Fruit fly (Drosophila melanogaster): Measurements from ENCODE around the gene Helz.

Helz gene

DNA sequence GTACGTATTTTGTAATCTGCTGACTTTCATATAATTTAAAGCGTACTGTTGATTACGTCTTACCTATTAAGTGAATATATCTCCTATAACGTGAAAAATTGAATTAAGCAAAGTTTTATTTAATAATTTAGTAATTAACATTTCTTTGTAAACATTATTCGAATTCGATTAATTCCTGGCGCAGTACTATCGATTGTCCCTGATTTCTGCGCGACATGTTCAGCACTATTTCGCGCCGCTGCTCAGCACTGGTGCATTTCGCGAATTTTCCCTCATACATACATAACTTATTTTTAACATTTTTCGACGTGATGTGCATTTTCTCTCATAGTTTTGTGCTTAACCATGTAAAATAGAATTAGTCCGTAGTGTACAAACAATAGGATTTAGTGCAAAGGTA lies at the start of gene Helz:
TSS of gene Helz (plus strand) at position 260 of the 400 bp plus-strand sequence.
- no peak for TF ChIP-seq CG8478 (optimal IDR thresholded peaks at IDR 0.05)

dm6 chr3L:14743106-14743692 lies 46.5 kb upstream of the Helz start:
- TF ChIP-seq CG8478 (optimal IDR thresholded peaks at IDR 0.05) (no peak), CTCF (optimal IDR thresholded peaks at IDR 0.05) (no peak)

DNA sequence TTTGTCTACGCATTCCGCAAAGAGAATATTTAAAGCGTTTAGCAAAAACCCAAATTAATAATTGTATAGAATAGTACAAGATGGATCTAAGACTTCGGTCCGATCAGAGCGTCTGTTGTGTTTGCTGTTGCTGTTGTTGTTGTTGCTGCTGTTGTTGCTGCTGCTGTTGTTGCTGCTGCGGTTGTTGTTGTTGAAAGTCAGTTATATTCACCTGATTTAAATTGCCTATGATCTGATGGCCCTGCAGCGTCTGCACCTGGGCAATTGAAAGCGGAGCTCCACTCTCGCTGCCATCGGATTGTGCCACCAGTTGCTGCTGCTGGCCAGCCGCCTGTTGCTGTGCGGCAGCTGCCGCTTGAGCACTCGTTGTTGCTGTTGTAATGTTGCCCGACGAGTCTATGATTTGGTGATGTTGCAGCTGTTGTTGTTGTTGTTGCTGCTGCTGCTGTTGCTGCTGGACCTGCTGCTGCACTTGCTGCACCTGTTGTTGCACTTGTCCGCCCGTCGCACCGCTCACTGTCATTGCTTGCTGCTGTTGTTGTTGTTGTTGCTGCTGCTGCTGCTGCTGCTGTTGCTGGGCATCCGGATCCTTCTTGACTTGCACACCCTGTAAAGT lies 38.6 kb upstream of the Helz start:
- no peak for TF ChIP-seq CG8478 (optimal IDR thresholded peaks at IDR 0.05)

dm6 chr3L:14752816-14753215 lies 36.9 kb upstream of the Helz start:
- TF ChIP-seq CTCF (optimal IDR thresholded peaks at IDR 0.05), result no peak

DNA sequence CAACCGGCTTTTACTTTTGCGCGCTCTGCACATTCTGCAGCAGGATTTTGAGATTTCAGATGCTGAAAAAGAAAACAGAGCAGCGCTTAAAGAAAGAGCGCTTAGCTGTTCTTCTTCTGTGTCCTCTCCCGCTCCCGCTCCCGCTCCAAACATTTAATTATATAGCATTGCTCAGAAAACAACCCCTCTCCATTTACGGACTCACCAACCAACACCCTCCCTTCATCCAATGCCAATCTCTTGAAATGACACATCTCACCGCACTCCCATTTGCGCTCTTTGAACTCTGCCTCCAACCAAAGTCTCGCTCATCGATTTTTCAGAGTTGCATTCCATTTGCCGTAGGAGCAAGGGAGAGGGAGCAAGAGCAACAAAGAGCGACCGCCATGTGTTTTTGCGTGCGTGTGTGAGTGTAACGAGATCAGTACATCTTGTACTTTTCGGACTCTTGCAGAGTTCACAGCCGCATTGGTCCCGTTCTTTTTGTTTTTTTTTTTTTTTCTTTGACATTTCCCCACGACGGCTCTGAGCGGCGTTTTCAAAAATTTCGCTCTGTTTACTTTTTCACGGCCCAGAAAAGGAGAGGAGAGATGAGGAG lies 34.6 kb upstream of the Helz start:
- TF ChIP-seq CG8478 (optimal IDR thresholded peaks at IDR 0.05), result no peak
- no peak for TF ChIP-seq CTCF (optimal IDR thresholded peaks at IDR 0.05)

dm6 chr3L:14755951-14756723 lies 33.6 kb upstream of the Helz start:
- TF ChIP-seq CG8478 (optimal IDR thresholded peaks at IDR 0.05) (no peak), CTCF (optimal IDR thresholded peaks at IDR 0.05) (no peak)

DNA sequence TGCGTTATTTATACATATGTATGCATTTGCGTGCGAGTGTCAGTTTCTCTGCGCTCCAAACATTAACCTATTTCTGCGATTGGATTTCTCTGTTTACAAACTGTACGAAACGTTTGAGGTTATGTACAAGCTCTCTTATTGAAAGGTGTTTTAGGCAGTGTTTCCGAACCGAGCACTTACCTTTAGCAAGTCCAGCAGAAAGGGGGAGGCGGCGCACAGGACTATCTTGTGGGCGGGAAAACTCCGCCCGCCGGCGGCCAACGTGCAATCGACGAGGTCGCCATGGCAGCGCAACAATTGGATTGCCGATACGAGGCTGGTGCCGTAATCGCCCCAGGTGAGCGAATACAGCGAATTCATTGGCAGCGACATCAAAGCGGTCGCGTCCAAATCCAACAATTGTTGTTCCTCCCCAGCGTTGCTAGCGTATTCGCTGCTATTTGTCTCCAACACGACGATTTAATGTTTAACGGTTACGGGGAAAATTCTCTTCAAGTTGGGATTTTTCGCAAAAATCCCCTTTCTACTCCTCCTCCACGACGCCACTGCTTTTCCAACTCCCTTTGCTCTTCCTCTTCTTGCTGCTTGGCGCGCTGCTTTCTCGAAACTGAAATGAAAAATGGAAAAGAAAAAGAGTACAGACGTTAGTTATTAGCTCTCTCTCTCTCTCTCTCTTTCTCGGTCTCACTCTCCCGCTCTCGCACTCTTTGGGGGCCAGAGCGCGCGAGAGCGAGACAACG lies 32.8 kb upstream of the Helz start:
- no peak for TF ChIP-seq CG8478 (optimal IDR thresholded peaks at IDR 0.05)
- peak in 1 of 2 experiments; percentile 9 for TF ChIP-seq CTCF (optimal IDR thresholded peaks at IDR 0.05)

dm6 chr3L:14757464-14758384 lies 32.0 kb upstream of the Helz start, which contains the start of gene CG42507:
TSS of gene CG42507 (minus strand) at chr3L:14757962.
- TF ChIP-seq CTCF (optimal IDR thresholded peaks at IDR 0.05) (no peak), CG8478 (optimal IDR thresholded peaks at IDR 0.05) (no peak)

- TF ChIP-seq CG8478 (optimal IDR thresholded peaks at IDR 0.05) (no peak), CTCF (optimal IDR thresholded peaks at IDR 0.05) (no peak)
Observed at dm6 chr3L:14758730-14759096, 31.0 kb upstream of the Helz start.

dm6 chr3L:14759097-14759795 lies 30.5 kb upstream of the Helz start:
- TF ChIP-seq CTCF (optimal IDR thresholded peaks at IDR 0.05) (no peak), CG8478 (optimal IDR thresholded peaks at IDR 0.05) (no peak)

dm6 chr3L:14759984-14760626 lies 29.6 kb upstream of the Helz start:
- TF ChIP-seq CTCF (optimal IDR thresholded peaks at IDR 0.05) (no peak), CG8478 (optimal IDR thresholded peaks at IDR 0.05) (no peak)

dm6 chr3L:14760949-14761348 lies 28.8 kb upstream of the Helz start, which contains the start of gene Trl:
TSS of gene Trl (minus strand) at chr3L:14761049.
- TF ChIP-seq CTCF (optimal IDR thresholded peaks at IDR 0.05) (no peak), CG8478 (optimal IDR thresholded peaks at IDR 0.05) (no peak)
